Fruit fly (Drosophila melanogaster) whole organism, embryonic: Measurements from ENCODE around the gene CG17032.
A peak's percentile ranks its signal among the peaks of the same experiment; 100 is the strongest.

ENCODE experiments used
- Ada2b ChIP-seq: fragments of 200-800 bp; sonication (Bioruptor generic); IDR thresholded peaks from 2 replicates; pipeline ENCODE4 v1.3.6; 2022; ENCODE audit warnings: missing biosample characterization, missing genetic modification characterization
- Adf1 ChIP-seq: fragments of 200-800 bp; sonication (Bioruptor generic); IDR thresholded peaks from 2 replicates; pipeline ENCODE4 v1.3.6; 2022; ENCODE audit warnings: missing biosample characterization, missing genetic modification characterization
- Atf6 ChIP-seq: fragments of 200-800 bp; sonication (Bioruptor generic); IDR thresholded peaks from 2 replicates; pipeline ENCODE4 v1.3.6; 2022; ENCODE audit warnings: missing biosample characterization, missing genetic modification characterization
- Awh ChIP-seq: fragments of 200-800 bp; sonication (Bioruptor generic); IDR thresholded peaks from 2 replicates; pipeline ENCODE4, ENCODE4 v1.3.6; 2022; ENCODE audit warnings: missing biosample characterization, missing genetic modification characterization
- B-H2 ChIP-seq: fragments of 200-800 bp; sonication (Bioruptor generic); optimal IDR thresholded peaks from 2 replicates; lab custom pipeline; 2018; ENCODE audit warnings: missing biosample characterization, mild to moderate bottlenecking, missing genetic modification characterization
- Blimp-1 ChIP-seq: fragments of 200-800 bp; sonication (Bioruptor generic); optimal IDR thresholded peaks from 3 replicates; lab custom pipeline; 2018; ENCODE audit warnings: missing biosample characterization, missing genetic modification characterization, mild to moderate bottlenecking, moderate library complexity, missing genetic modification reagents
- BtbVII ChIP-seq: fragments of 200-800 bp; sonication (Bioruptor generic); optimal IDR thresholded peaks from 3 replicates; lab custom pipeline; 2017; ENCODE audit warnings: missing biosample characterization, mild to moderate bottlenecking, missing genetic modification characterization
- CG10543 ChIP-seq: fragments of 200-800 bp; sonication (Bioruptor generic); optimal IDR thresholded peaks from 3 replicates; lab custom pipeline; 2017; ENCODE audit warnings: missing biosample characterization, mild to moderate bottlenecking, missing genetic modification characterization, moderate library complexity
- CG11456 ChIP-seq: fragments of 200-800 bp; sonication (Bioruptor generic); IDR thresholded peaks from 3 replicates; pipeline ENCODE4 v1.3.6; 2022; ENCODE audit warnings: missing biosample characterization, missing genetic modification characterization
- CG11695 ChIP-seq: fragments of 200-800 bp; sonication (Bioruptor generic); IDR thresholded peaks from 3 replicates; pipeline ENCODE4 v1.3.6; 2022; ENCODE audit warnings: missing biosample characterization, missing genetic modification characterization
- CG1233 ChIP-seq: fragments of 200-800 bp; sonication (Bioruptor generic); optimal IDR thresholded peaks from 4 replicates; lab custom pipeline; 2018; ENCODE audit warnings: missing biosample characterization, mild to moderate bottlenecking, missing genetic modification characterization
- CG12769 ChIP-seq: fragments of 200-800 bp; sonication (Bioruptor generic); optimal IDR thresholded peaks from 2 replicates; lab custom pipeline; 2019; ENCODE audit warnings: missing biosample characterization, mild to moderate bottlenecking, missing genetic modification characterization, moderate library complexity
- CG13287 ChIP-seq: fragments of 200-800 bp; sonication (Bioruptor generic); IDR thresholded peaks from 2 replicates; pipeline ENCODE4 v1.3.6; 2022; ENCODE audit warnings: missing biosample characterization, missing genetic modification characterization; ENCODE audit not compliant: partially characterized antibody
- CG13894 ChIP-seq: fragments of 200-800 bp; sonication (Bioruptor generic); optimal IDR thresholded peaks from 3 replicates; lab custom pipeline; 2018; ENCODE audit warnings: missing biosample characterization, mild to moderate bottlenecking, missing genetic modification characterization, moderate library complexity
- CG15514 ChIP-seq: fragments of 200-800 bp; sonication (Bioruptor generic); optimal IDR thresholded peaks from 3 replicates; lab custom pipeline; 2017; ENCODE audit warnings: missing biosample characterization, missing genetic modification characterization, mild to moderate bottlenecking, moderate library complexity, missing genetic modification reagents
- CG15601 ChIP-seq: fragments of 200-800 bp; sonication (Bioruptor generic); optimal IDR thresholded peaks from 3 replicates; lab custom pipeline; 2019; ENCODE audit warnings: missing biosample characterization, mild to moderate bottlenecking, missing genetic modification characterization, moderate library complexity
- CG17385 ChIP-seq: fragments of 200-800 bp; sonication (Bioruptor generic); optimal IDR thresholded peaks from 3 replicates; lab custom pipeline; 2018; ENCODE audit warnings: missing biosample characterization, mild to moderate bottlenecking, missing genetic modification characterization
- CG2889 ChIP-seq: fragments of 200-800 bp; sonication (Bioruptor generic); IDR thresholded peaks from 3 replicates; pipeline ENCODE4 v1.3.6; 2022; ENCODE audit warnings: missing biosample characterization, missing genetic modification characterization
- CG30020 ChIP-seq: fragments of 200-800 bp; optimal IDR thresholded peaks from 2 replicates; lab custom pipeline; 2019; ENCODE audit warnings: missing biosample characterization, mild to moderate bottlenecking, missing genetic modification characterization, moderate library complexity
- CG3065 ChIP-seq: fragments of 200-800 bp; sonication (Bioruptor generic); optimal IDR thresholded peaks from 2 replicates; lab custom pipeline; 2016; ENCODE audit warnings: missing biosample characterization, missing genetic modification characterization
- CG3163 ChIP-seq: fragments of 200-800 bp; sonication (Bioruptor generic); optimal IDR thresholded peaks from 3 replicates; lab custom pipeline; 2016; ENCODE audit warnings: missing biosample characterization, missing genetic modification characterization
- CG34422 ChIP-seq: fragments of 200-800 bp; sonication (Bioruptor generic); IDR thresholded peaks from 3 replicates; pipeline ENCODE4 v1.3.6; 2022; ENCODE audit warnings: missing biosample characterization, missing genetic modification characterization
- CG6175 ChIP-seq: fragments of 200-800 bp; sonication (Bioruptor generic); IDR thresholded peaks from 3 replicates; pipeline ENCODE4 v1.3.6; 2022; ENCODE audit warnings: missing biosample characterization, missing genetic modification characterization
- CG6272 ChIP-seq: fragments of 200-800 bp; sonication (Bioruptor generic); IDR thresholded peaks from 2 replicates; pipeline ENCODE4 v1.3.6; 2022; ENCODE audit warnings: missing biosample characterization, missing genetic modification characterization
- CG6791 ChIP-seq: fragments of 200-800 bp; sonication (Bioruptor generic); IDR thresholded peaks from 3 replicates; pipeline ENCODE4 v1.3.6; 2022; ENCODE audit warnings: missing biosample characterization, missing genetic modification characterization; ENCODE audit not compliant: partially characterized antibody
- CG7987 ChIP-seq: fragments of 200-800 bp; sonication (Bioruptor generic); optimal IDR thresholded peaks from 2 replicates; lab custom pipeline; 2018; ENCODE audit warnings: missing biosample characterization, mild to moderate bottlenecking, missing genetic modification characterization, moderate library complexity
- Dll ChIP-seq: fragments of 200-800 bp; sonication (Bioruptor generic); IDR thresholded peaks from 4 replicates; pipeline ENCODE4 v1.3.6; 2022; ENCODE audit warnings: missing biosample characterization, missing genetic modification characterization; ENCODE audit not compliant: partially characterized antibody
- E2f1 ChIP-seq: fragments of 200-800 bp; sonication (Bioruptor generic); IDR thresholded peaks from 2 replicates; pipeline ENCODE4 v1.3.6; 2022; ENCODE audit warnings: missing biosample characterization, missing genetic modification characterization
- HLHmδ ChIP-seq: fragments of 200-800 bp; sonication (Bioruptor generic); optimal IDR thresholded peaks from 2 replicates; lab custom pipeline; 2018; ENCODE audit warnings: missing biosample characterization, mild to moderate bottlenecking, missing genetic modification characterization, moderate library complexity
- Med ChIP-seq: fragments of 200-800 bp; sonication (Bioruptor generic); peaks from one replicate; lab custom pipeline; 2016; ENCODE audit warnings: missing biosample characterization, missing genetic modification characterization, mild to moderate bottlenecking, inconsistent platforms, moderate library complexity
- Pdp1 ChIP-seq, 2 experiments: fragments of 200-800 bp; sonication (Bioruptor generic); optimal IDR thresholded peaks; 3 replicates each; lab custom pipeline; 2016; ENCODE audit warnings: missing biosample characterization in 2 of 2, missing genetic modification characterization in 2 of 2, mild to moderate bottlenecking in 1 of 2, moderate library complexity in 1 of 2
- cwo ChIP-seq: fragments of 200-800 bp; sonication (Bioruptor generic); optimal IDR thresholded peaks from 3 replicates; lab custom pipeline; 2017; ENCODE audit warnings: missing biosample characterization, missing genetic modification characterization, mild to moderate bottlenecking, moderate library complexity, missing genetic modification reagents
- da ChIP-seq: fragments of 200-800 bp; sonication (Bioruptor generic); optimal IDR thresholded peaks from 2 replicates; lab custom pipeline; 2016; ENCODE audit warnings: missing biosample characterization, missing genetic modification characterization
- ftz-f1 ChIP-seq: fragments of 200-800 bp; sonication (Bioruptor generic); optimal IDR thresholded peaks from 2 replicates; lab custom pipeline; 2016; ENCODE audit warnings: missing biosample characterization, missing genetic modification characterization
- grau ChIP-seq: fragments of 200-800 bp; optimal IDR thresholded peaks from 3 replicates; lab custom pipeline; 2019; ENCODE audit warnings: missing biosample characterization, mild to moderate bottlenecking, missing genetic modification characterization, moderate library complexity
- kni ChIP-seq: fragments of 200-800 bp; sonication (Bioruptor generic); optimal IDR thresholded peaks from 3 replicates; lab custom pipeline; 2017; ENCODE audit warnings: mild to moderate bottlenecking, missing biosample characterization, missing genetic modification reagents, missing genetic modification characterization
- maf-S ChIP-seq: fragments of 200-800 bp; sonication (Bioruptor generic); optimal IDR thresholded peaks from 2 replicates; lab custom pipeline; 2016; ENCODE audit warnings: missing biosample characterization, missing genetic modification characterization
- mirr ChIP-seq: fragments of 200-800 bp; sonication (Bioruptor generic); optimal IDR thresholded peaks from 3 replicates; lab custom pipeline; 2018; ENCODE audit warnings: missing biosample characterization, mild to moderate bottlenecking, missing genetic modification characterization
- otp ChIP-seq: fragments of 200-800 bp; sonication (Bioruptor generic); IDR thresholded peaks from 3 replicates; pipeline ENCODE4, ENCODE4 v1.3.6; 2022; ENCODE audit warnings: missing biosample characterization, missing genetic modification characterization
- pan ChIP-seq, 4 experiments: fragments of >200 bp in 3 of 4; fragments of 200-800 bp in 1 of 4; sonication (Bioruptor generic) in 1 of 4; optimal IDR thresholded peaks in 3 of 4; IDR thresholded peaks in 1 of 4; 2 replicates each; pipeline versions ENCODE4 v1.3.6 to Lab custom; 2017 to 2022; ENCODE audit warnings: missing biosample characterization in 2 of 4, missing genetic modification characterization in 2 of 4, mixed read lengths in 1 of 4
- pros ChIP-seq: fragments of 200-800 bp; sonication (Bioruptor generic); optimal IDR thresholded peaks from 3 replicates; lab custom pipeline; 2019; ENCODE audit warnings: missing biosample characterization, mild to moderate bottlenecking, missing genetic modification characterization, moderate library complexity
- rib ChIP-seq: fragments of 200-800 bp; sonication (Bioruptor generic); IDR thresholded peaks from 2 replicates; pipeline ENCODE4 v1.3.6; 2022; ENCODE audit warnings: missing biosample characterization, missing genetic modification characterization
- row ChIP-seq: fragments of 200-800 bp; sonication (Bioruptor generic); IDR thresholded peaks from 3 replicates; pipeline ENCODE4 v1.3.6; 2022; ENCODE audit warnings: missing biosample characterization, missing genetic modification characterization
- so ChIP-seq: fragments of 200-800 bp; sonication (Bioruptor generic); IDR thresholded peaks from 3 replicates; pipeline ENCODE4 v1.3.6; 2022; ENCODE audit warnings: missing biosample characterization, missing genetic modification characterization
- sob ChIP-seq: fragments of 200-800 bp; sonication (Bioruptor generic); IDR thresholded peaks from 2 replicates; pipeline ENCODE4 v1.3.6; 2022; ENCODE audit warnings: missing biosample characterization, missing genetic modification characterization
- sug ChIP-seq: fragments of 200-800 bp; optimal IDR thresholded peaks from 2 replicates; lab custom pipeline; 2019; ENCODE audit warnings: missing biosample characterization, mild to moderate bottlenecking, missing genetic modification characterization, moderate library complexity
- wdn ChIP-seq: fragments of 200-800 bp; sonication (Bioruptor generic); IDR thresholded peaks from 2 replicates; pipeline ENCODE4 v1.3.6; 2022; ENCODE audit warnings: missing biosample characterization, missing genetic modification characterization

Gene CG17032

dm6 chr3L:15958612-15959315 lies at the start of gene CG17032:
TSS of gene CG17032 (plus strand) at chr3L:15958843.
- TF ChIP-seq cwo (GFP tag; lab: Kevin White, UChicago) = peak; percentile 53
- TF ChIP-seq kni (GFP tag; lab: Kevin White, UChicago) = peak; percentile 75
- no peak for TF ChIP-seq da (GFP tag; lab: Kevin White, UChicago)
- peak; percentile 78; the same call in 1 of the 2 replicates for TF ChIP-seq rib (GFP tag; lab: Robert Waterston, UW)
- peak; percentile 74 for TF ChIP-seq CG15601 (tag; lab: Kevin White, UChicago)
- TF ChIP-seq HLHmδ = peak; percentile 15
- TF ChIP-seq Pdp1 (GFP tag; optimal IDR thresholded peaks at IDR 0.05; lab: Kevin White, UChicago) = peak in 1 of 2 experiments; percentile 95
- TF ChIP-seq CG10543 = peak; percentile 82
- TF ChIP-seq pan (optimal IDR thresholded peaks at IDR 0.05; lab: Kevin White, UChicago) = no peak
- TF ChIP-seq pan (GFP tag; optimal IDR thresholded peaks at IDR 0.05 in 1 of 2, IDR thresholded peaks at IDR 0.05 in 1 of 2) = no peak
- TF ChIP-seq CG12769 = peak; percentile 96
- TF ChIP-seq Awh = peak; percentile 44; the same call in 1 of the 2 replicates
- TF ChIP-seq pros (GFP tag; lab: Kevin White, UChicago) = peak; percentile 53
- no peak for TF ChIP-seq wdn
- TF ChIP-seq mirr (GFP tag; lab: Kevin White, UChicago) = peak; percentile 38
- TF ChIP-seq Blimp-1 (GFP tag; lab: Kevin White, UChicago) = peak; percentile 100
- peak; percentile 28; the same call in 1 of the 2 replicates for TF ChIP-seq CG13287 (GFP tag; lab: Robert Waterston, UW)
- TF ChIP-seq BtbVII = peak; percentile 34
- peak; percentile 51; the same call in 1 of the 3 replicates for TF ChIP-seq CG6175 (GFP tag; lab: Robert Waterston, UW)
- peak; percentile 7; the same call in 1 of the 2 replicates for TF ChIP-seq Ada2b (GFP tag; lab: Robert Waterston, UW)
- TF ChIP-seq sob (GFP tag; lab: Robert Waterston, UW) = 0 out of 2 replicates have a peak, but pooled peaks have one; percentile 17
- peak; percentile 62 for TF ChIP-seq Med (GFP tag; lab: Kevin White, UChicago)
- TF ChIP-seq maf-S = no peak
- TF ChIP-seq CG13894 (tag; lab: Kevin White, UChicago) = peak; percentile 90
- TF ChIP-seq CG11456 = 0 out of 3 replicates have a peak, but pooled peaks have one; percentile 57
- TF ChIP-seq CG1233 (GFP tag; lab: Kevin White, UChicago) = no peak
- no peak for TF ChIP-seq grau
- no peak for TF ChIP-seq CG30020 (tag; lab: Kevin White, UChicago)
- TF ChIP-seq Atf6 (GFP tag; lab: Robert Waterston, UW) = 0 out of 2 replicates have a peak, but pooled peaks have one; percentile 21
- TF ChIP-seq sug (tag; lab: Kevin White, UChicago) = peak; percentile 95
- TF ChIP-seq CG11695 = peak; percentile 25; the same call in 1 of the 3 replicates
- TF ChIP-seq CG17385 (GFP tag; lab: Kevin White, UChicago) = no peak
- TF ChIP-seq CG15514 (GFP tag; lab: Kevin White, UChicago) = peak; percentile 26
- no peak for TF ChIP-seq CG3163 (GFP tag; lab: Kevin White, UChicago)
- TF ChIP-seq ftz-f1 (GFP tag; lab: Kevin White, UChicago) = peak; percentile 2
- peak; percentile 67 for TF ChIP-seq B-H2 (GFP tag; lab: Kevin White, UChicago)
- TF ChIP-seq Dll (GFP tag; lab: Robert Waterston, UW) = 0 out of 4 replicates have a peak, but pooled peaks have one; percentile 29
- peak; percentile 24; the same call in 1 of the 3 replicates for TF ChIP-seq CG6791 (GFP tag; lab: Robert Waterston, UW)
- TF ChIP-seq CG7987 (GFP tag; lab: Kevin White, UChicago) = peak; percentile 30
- no peak for TF ChIP-seq CG2889
- no peak for TF ChIP-seq CG34422
- no peak for TF ChIP-seq row (GFP tag; lab: Robert Waterston, UW)
- no peak for TF ChIP-seq CG3065 (GFP tag; lab: Kevin White, UChicago)
- peak; percentile 63; the same call in 2 of the 3 replicates for TF ChIP-seq otp (GFP tag; lab: Robert Waterston, UW)
- peak; percentile 57; the same call in 1 of the 2 replicates for TF ChIP-seq Adf1 (GFP tag; lab: Robert Waterston, UW)
- peak; percentile 26; the same call in 1 of the 2 replicates for TF ChIP-seq E2f1 (GFP tag; lab: Robert Waterston, UW)
- TF ChIP-seq CG6272 = no peak
- 0 out of 3 replicates have a peak, but pooled peaks have one; percentile 6 for TF ChIP-seq so (GFP tag; lab: Robert Waterston, UW)
